Fruit fly (Drosophila melanogaster): ENCODE data around the gene Ser12.
A peak's percentile ranks its signal among the peaks of the same experiment; 100 is the strongest.

The Ser12 gene

DNA sequence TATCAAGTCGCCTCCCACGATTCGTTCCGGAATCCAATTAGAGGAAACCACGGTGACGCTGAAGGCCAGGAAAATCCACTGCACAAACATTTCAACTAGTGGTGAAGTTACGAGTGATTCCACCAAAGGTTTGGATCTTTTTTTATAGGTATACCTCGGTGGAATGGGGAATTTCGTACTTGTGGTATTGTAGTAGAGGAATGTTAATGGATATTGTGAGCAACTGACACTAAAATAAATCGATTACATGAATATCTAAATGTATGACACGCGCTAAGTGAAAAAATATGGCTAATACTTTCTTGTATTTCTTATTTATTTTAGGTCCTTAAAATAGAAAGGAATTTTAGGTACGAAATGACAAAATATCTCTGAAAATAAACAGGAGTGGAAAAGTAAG, 1.2 kb upstream of the Ser12 start, which contains the start of gene CG17239:
TSS of gene CG17239 (minus strand) at position 101 of the 400 bp plus-strand sequence.
- TF ChIP-seq gl (tag; optimal IDR thresholded peaks at IDR 0.05), result no peak
- TF ChIP-seq CG8301 (tag; optimal IDR thresholded peaks at IDR 0.05), result no peak
- TF ChIP-seq CG32121 (GFP tag; IDR thresholded peaks at IDR 0.05), result no peak

DNA sequence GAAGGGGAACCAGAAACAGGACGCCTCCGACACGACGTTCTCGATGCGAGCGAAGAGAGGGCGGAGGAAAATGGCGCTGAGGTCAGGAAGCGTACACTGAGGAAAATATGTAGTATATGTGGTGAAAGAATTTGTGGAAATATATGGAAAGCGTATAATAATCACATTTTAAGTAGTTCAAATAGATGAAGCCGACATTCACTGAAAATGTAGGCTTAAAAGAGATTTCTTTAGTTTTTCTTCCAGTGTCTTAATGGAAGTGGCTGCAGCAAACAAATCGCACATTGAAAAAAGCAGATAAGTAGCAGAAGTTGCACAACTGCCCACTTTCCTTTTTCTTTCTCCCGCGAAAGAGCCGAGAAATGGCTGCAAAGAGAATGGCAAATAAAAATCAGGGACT, 1.5 kb downstream of the Ser12 start:
- TF ChIP-seq CG8301 (tag; optimal IDR thresholded peaks at IDR 0.05) (no peak), fd96Ca (GFP tag; IDR thresholded peaks at IDR 0.05) (0 out of 3 replicates have a peak, but pooled peaks have one; percentile 25), CG8159 (tag; optimal IDR thresholded peaks at IDR 0.05) (peak; percentile 36)

DNA sequence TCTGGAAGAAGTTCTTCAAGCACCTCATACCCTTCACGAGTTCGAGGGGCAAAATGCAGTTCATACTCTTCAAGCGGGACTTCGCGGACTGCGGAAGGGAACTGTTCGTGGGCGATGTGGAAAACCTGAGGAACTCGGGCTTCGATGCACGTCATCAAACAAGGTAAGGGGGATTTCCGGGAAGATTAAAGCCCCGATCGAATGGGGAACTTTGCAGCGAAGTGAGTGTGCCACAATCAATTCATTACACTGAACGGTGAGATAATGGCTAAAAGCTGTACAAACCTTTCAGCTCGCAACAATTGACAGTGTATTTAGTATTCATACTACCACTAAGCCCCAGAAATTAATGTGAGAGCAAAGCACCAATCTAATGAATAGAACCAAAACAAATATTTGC, 8.3 kb downstream of the Ser12 start:
- TF ChIP-seq Pif1B (GFP tag; optimal IDR thresholded peaks at IDR 0.05) (no peak), CG14655 (GFP tag; optimal IDR thresholded peaks at IDR 0.05) (no peak), rn (GFP tag; IDR thresholded peaks at IDR 0.05) (no peak), Snoo (tag; optimal IDR thresholded peaks at IDR 0.05) (no peak), CG9948 (tag; optimal IDR thresholded peaks at IDR 0.05) (no peak), CG10348 (GFP tag; IDR thresholded peaks at IDR 0.05) (no peak), CG8159 (tag; optimal IDR thresholded peaks at IDR 0.05) (no peak)

DNA sequence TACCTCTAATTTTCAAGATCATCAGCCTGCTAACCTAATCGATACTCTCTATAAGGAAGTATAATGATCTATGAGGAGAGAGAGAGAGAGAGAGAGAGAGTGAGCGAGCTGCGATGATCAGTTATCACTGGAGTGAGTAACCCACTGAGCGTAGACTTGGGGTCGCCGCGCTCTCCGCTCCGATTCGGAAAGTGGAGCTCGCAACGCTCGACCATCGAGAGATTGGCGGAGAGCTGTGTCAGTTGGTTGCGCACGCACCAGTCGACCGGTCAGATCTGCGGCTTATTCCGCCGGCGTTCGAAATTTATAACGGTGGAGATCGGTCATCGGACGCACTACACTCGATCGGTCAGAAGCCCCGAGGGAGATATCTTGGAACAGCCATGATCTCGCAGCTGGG, 8.9 kb downstream of the Ser12 start, which contains the start of gene CG4267:
TSS of gene CG4267 (plus strand) at position 240 of the 400 bp plus-strand sequence.
- TF ChIP-seq CG4496 (GFP tag; IDR thresholded peaks at IDR 0.05) (peak; percentile 67), Pif1A (GFP tag; optimal IDR thresholded peaks at IDR 0.05) (no peak), fd96Ca (GFP tag; IDR thresholded peaks at IDR 0.05) (peak; percentile 52; the same call in 1 of the 3 replicates), rn (GFP tag; IDR thresholded peaks at IDR 0.05) (no peak), CG32121 (GFP tag; IDR thresholded peaks at IDR 0.05) (0 out of 2 replicates have a peak, but pooled peaks have one; percentile 12), CG10348 (GFP tag; IDR thresholded peaks at IDR 0.05) (0 out of 2 replicates have a peak, but pooled peaks have one; percentile 23), EcR (GFP tag; optimal IDR thresholded peaks at IDR 0.05) (peak; percentile 74), Ets98B (GFP tag; IDR thresholded peaks at IDR 0.05) (peak; percentile 20; the same call in 1 of the 2 replicates)

DNA sequence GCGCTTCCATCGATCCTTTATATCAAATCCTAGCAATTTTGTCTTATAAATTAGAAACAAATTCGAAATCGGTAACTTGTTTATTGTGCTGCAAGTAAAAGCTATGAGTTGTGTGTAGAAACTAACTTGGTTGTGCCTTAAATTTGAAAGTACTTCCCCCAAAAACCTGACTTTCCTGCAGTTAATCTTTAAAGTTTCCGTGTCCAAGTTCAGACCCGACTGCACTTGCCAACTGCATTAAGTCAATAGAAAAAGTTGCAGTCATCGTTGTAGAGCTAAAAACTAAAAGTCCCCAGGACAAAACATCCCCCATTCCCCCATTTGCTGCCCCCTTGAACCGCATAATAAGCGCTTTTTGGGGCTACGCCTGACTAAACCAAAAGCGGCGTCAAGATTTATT, 10.6 kb downstream of the Ser12 start, which contains the start of gene Tengl1:
TSS of gene Tengl1 (minus strand) at position 101 of the 400 bp plus-strand sequence.
- TF ChIP-seq Ets98B (GFP tag; IDR thresholded peaks at IDR 0.05) (no peak), CG34367 (tag; optimal IDR thresholded peaks at IDR 0.05) (no peak), CG10348 (GFP tag; IDR thresholded peaks at IDR 0.05) (no peak), rn (GFP tag; IDR thresholded peaks at IDR 0.05) (no peak), Pif1A (GFP tag; optimal IDR thresholded peaks at IDR 0.05) (no peak), CG13204 (GFP tag; optimal IDR thresholded peaks at IDR 0.05) (no peak), CG9948 (tag; optimal IDR thresholded peaks at IDR 0.05) (no peak), CG12605 (GFP tag; IDR thresholded peaks at IDR 0.05) (no peak)

DNA sequence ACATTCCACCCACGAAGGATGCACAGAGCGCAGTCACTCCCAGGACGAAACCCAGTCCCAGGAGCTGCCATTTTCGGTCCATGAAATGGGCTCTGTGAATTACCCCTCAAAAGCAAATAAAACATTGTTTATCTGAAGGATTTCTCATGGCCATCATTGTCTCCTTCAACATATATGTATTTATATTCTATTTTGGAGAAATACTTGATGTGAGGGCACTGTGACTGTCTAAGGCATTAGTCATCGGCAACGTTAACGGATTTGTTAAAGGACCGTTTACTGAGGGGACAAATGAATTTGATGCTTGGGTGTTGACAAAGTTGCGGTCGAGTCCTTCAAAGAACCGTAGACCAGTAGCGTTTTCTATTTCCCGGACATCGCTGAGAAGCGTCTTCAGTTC, 11.8 kb downstream of the Ser12 start, which contains the start of gene Tengl2:
TSS of gene Tengl2 (minus strand) at position 101 of the 400 bp plus-strand sequence.
- TF ChIP-seq CG32121 (GFP tag; IDR thresholded peaks at IDR 0.05), result no peak
- TF ChIP-seq Pif1B (GFP tag; optimal IDR thresholded peaks at IDR 0.05), result no peak
- no peak for TF ChIP-seq CG13204 (GFP tag; optimal IDR thresholded peaks at IDR 0.05)
- TF ChIP-seq rn (GFP tag; IDR thresholded peaks at IDR 0.05), result no peak
- TF ChIP-seq Snoo (tag; optimal IDR thresholded peaks at IDR 0.05), result no peak
- no peak for TF ChIP-seq CG12605 (GFP tag; IDR thresholded peaks at IDR 0.05)
- no peak for TF ChIP-seq CG8301 (tag; optimal IDR thresholded peaks at IDR 0.05)
- TF ChIP-seq Pif1A (GFP tag; optimal IDR thresholded peaks at IDR 0.05), result no peak
- no peak for TF ChIP-seq CG17806 (tag; optimal IDR thresholded peaks at IDR 0.05)
- TF ChIP-seq gl (tag; optimal IDR thresholded peaks at IDR 0.05), result no peak
- TF ChIP-seq Ets98B (GFP tag; IDR thresholded peaks at IDR 0.05), result no peak
- no peak for TF ChIP-seq CG9948 (tag; optimal IDR thresholded peaks at IDR 0.05)
- TF ChIP-seq CG15710 (tag; optimal IDR thresholded peaks at IDR 0.05), result no peak
- TF ChIP-seq D1 (tag; optimal IDR thresholded peaks at IDR 0.05), result no peak
- TF ChIP-seq fd96Ca (GFP tag; IDR thresholded peaks at IDR 0.05), result no peak
- no peak for TF ChIP-seq CG10348 (GFP tag; IDR thresholded peaks at IDR 0.05)
- no peak for TF ChIP-seq EcR (GFP tag; optimal IDR thresholded peaks at IDR 0.05)

DNA sequence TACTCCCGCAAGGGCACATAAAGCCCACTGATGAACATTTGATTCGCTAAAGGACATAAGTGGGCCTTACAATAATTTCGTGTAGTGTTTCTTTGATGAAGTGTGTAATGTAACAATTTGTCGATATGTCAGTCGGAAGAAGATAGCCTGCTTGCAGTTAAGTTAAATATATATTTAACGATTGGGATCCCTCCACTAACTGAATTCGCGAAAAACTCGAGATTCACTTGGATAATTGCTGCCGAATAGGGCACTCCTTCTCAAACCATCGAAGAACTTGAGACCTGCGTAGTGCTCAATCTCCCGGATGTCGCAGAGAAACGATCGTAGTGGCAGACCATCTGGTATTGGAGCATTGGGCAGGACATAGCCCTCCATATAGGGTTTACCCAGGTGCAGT, 12.9 kb downstream of the Ser12 start, which contains the start of gene Tengl3:
TSS of gene Tengl3 (minus strand) at position 101 of the 400 bp plus-strand sequence.
- TF ChIP-seq EcR (GFP tag; optimal IDR thresholded peaks at IDR 0.05) (no peak), Pif1A (GFP tag; optimal IDR thresholded peaks at IDR 0.05) (no peak), CG32121 (GFP tag; IDR thresholded peaks at IDR 0.05) (no peak), CG17806 (tag; optimal IDR thresholded peaks at IDR 0.05) (no peak), rn (GFP tag; IDR thresholded peaks at IDR 0.05) (no peak), fd96Ca (GFP tag; IDR thresholded peaks at IDR 0.05) (no peak), CG15710 (tag; optimal IDR thresholded peaks at IDR 0.05) (no peak), CG34367 (tag; optimal IDR thresholded peaks at IDR 0.05) (no peak), Snoo (tag; optimal IDR thresholded peaks at IDR 0.05) (no peak)

Measured in whole organism, pupa.